Worm (Caenorhabditis elegans) whole organism, young adult: ENCODE measurements around the gene srd-69.

Experiments
- F57A8.1 ChIP-seq: fragments of 200-800 bp; sonication (Bioruptor generic); optimal IDR thresholded peaks from 2 replicates; lab custom pipeline; 2018; ENCODE audit warnings: mild to moderate bottlenecking, missing genetic modification characterization, moderate library complexity, missing compliant biosample characterization
- ama-1 ChIP-seq, 3 experiments: fragments of 150-350 bp in 1 of 3; sonication (generic microtip) in 2 of 3; optimal IDR thresholded peaks; 2 replicates each; lab custom pipeline; 2014 to 2018; ENCODE audit warnings: missing biosample characterization in 2 of 3, missing genetic modification characterization in 2 of 3, missing genetic modification reagents in 2 of 3
- ets-4 ChIP-seq: fragments of 200-800 bp; sonication (Bioruptor generic); optimal IDR thresholded peaks from 2 replicates; lab custom pipeline; 2018; ENCODE audit warnings: mild to moderate bottlenecking, missing genetic modification characterization, missing compliant biosample characterization
- gei-17 ChIP-seq: fragments of 200-800 bp; sonication (Bioruptor generic); optimal IDR thresholded peaks from 2 replicates; lab custom pipeline; 2018; ENCODE audit warnings: mild to moderate bottlenecking, missing genetic modification characterization, missing compliant biosample characterization
- lir-1 ChIP-seq: fragments of 200-800 bp; sonication (Bioruptor generic); conservative IDR thresholded peaks from 2 replicates; pipeline ENCODE4 v1.3.6; 2022; ENCODE audit warnings: missing genetic modification reagents, missing genetic modification characterization, missing compliant biosample characterization
- lsl-1 ChIP-seq: fragments of 200-800 bp; sonication (Bioruptor generic); optimal IDR thresholded peaks from 2 replicates; lab custom pipeline; 2018; ENCODE audit warnings: mild to moderate bottlenecking, missing genetic modification characterization, moderate library complexity, missing compliant biosample characterization
- snpc-1.3 ChIP-seq: sonication (generic microtip); optimal IDR thresholded peaks from 2 replicates; lab custom pipeline; 2017; ENCODE audit warnings: missing genetic modification characterization, mild to moderate bottlenecking, missing compliant biosample characterization, antibody characterized with exemption, moderate library complexity, missing genotype, missing genetic modification reagents; ENCODE audit not compliant: insufficient read depth

DNA sequence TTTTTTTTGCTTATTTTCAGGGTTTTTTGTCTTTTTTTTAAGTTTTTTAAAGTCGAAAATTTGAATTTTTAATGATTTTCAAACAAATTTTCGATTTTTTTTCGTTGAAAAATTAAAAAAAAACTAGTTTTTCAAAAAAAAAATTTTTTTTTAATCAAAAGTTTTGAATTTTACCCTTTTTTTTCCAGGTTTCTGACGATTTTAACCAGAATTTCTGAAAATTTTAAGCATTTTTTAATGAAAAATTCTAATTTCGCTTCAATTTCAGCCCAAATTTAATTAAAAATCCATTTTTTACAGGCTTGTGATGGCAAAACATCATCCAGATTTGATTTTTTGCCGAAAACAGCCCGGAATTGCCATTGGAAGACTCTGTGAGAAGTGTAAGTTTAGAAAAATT is 19.5 kb upstream of the srd-69 start, which contains the start of gene phf-5:
- TF ChIP-seq gei-17 (GFP tag; lab: Kevin White, UChicago) = no peak
- TF ChIP-seq snpc-1.3 = no peak
- no peak for TF ChIP-seq ama-1 (optimal IDR thresholded peaks at IDR 0.05; lab: Kevin White, UChicago)
- TF ChIP-seq ama-1 (GFP tag; optimal IDR thresholded peaks at IDR 0.05; lab: Kevin White, UChicago) = no peak
- no peak for TF ChIP-seq ets-4 (GFP tag; lab: Kevin White, UChicago)
- no peak for TF ChIP-seq lsl-1 (GFP tag; lab: Kevin White, UChicago)
- no peak for TF ChIP-seq lir-1 (GFP tag; lab: Robert Waterston, UW)
- no peak for TF ChIP-seq F57A8.1 (GFP tag; lab: Kevin White, UChicago)
